Worm (Caenorhabditis elegans) whole organism, mixed stage, embryonic: ENCODE data around the gene eif-1.

Experiments used
- M03D4.4 ChIP-seq: sonication (generic microtip); optimal IDR thresholded peaks from 2 replicates; lab custom pipeline; 2017; ENCODE audit warnings: mild to moderate bottlenecking, missing genetic modification characterization, missing compliant biosample characterization
- blmp-1 ChIP-seq: fragments of 150-350 bp; optimal IDR thresholded peaks from 2 replicates; lab custom pipeline; 2014; ENCODE audit warnings: missing biosample characterization, missing genetic modification characterization
- ceh-83 ChIP-seq: fragments of 200-800 bp; sonication (Bioruptor generic); optimal IDR thresholded peaks from 2 replicates; lab custom pipeline; 2018; ENCODE audit warnings: mild to moderate bottlenecking, missing genetic modification characterization, missing compliant biosample characterization
- elt-1 ChIP-seq: sonication (generic microtip); optimal IDR thresholded peaks from 2 replicates; lab custom pipeline; 2017; ENCODE audit warnings: missing genetic modification characterization, mild to moderate bottlenecking, missing compliant biosample characterization, antibody characterized with exemption, moderate library complexity, borderline replicate concordance; ENCODE audit not compliant: insufficient read depth
- lin-13 ChIP-seq: fragments of 150-350 bp; optimal IDR thresholded peaks from 2 replicates; lab custom pipeline; 2014; ENCODE audit warnings: missing biosample characterization, missing genetic modification characterization
- lin-32 ChIP-seq: fragments of 200-800 bp; sonication (Bioruptor generic); optimal IDR thresholded peaks from 2 replicates; lab custom pipeline; 2018; ENCODE audit warnings: mild to moderate bottlenecking, missing genetic modification characterization, missing compliant biosample characterization
- mab-5 ChIP-seq: fragments of 150-350 bp; optimal IDR thresholded peaks from 2 replicates; lab custom pipeline; 2014; ENCODE audit warnings: missing biosample characterization, missing genetic modification characterization
- mep-1 ChIP-seq: fragments of 150-350 bp; optimal IDR thresholded peaks from 2 replicates; lab custom pipeline; 2017; ENCODE audit warnings: missing biosample characterization, missing genetic modification reagents, missing genetic modification characterization, inconsistent platforms
- nhr-76 ChIP-seq: sonication (generic microtip); optimal IDR thresholded peaks from 2 replicates; lab custom pipeline; 2017; ENCODE audit warnings: missing biosample characterization, missing genetic modification characterization
- pha-4 ChIP-seq: fragments of 150-350 bp; optimal IDR thresholded peaks from 2 replicates; lab custom pipeline; 2018; ENCODE audit warnings: missing biosample characterization, missing genetic modification reagents, missing genetic modification characterization
- snpc-4 ChIP-seq: fragments of 150-350 bp; optimal IDR thresholded peaks from 2 replicates; lab custom pipeline; 2014; ENCODE audit warnings: missing biosample characterization, missing genetic modification characterization
- sptf-1 ChIP-seq: sonication (generic microtip); optimal IDR thresholded peaks from 2 replicates; lab custom pipeline; 2017; ENCODE audit warnings: mild to moderate bottlenecking, missing genetic modification characterization, moderate library complexity, missing compliant biosample characterization
- unc-62 ChIP-seq: fragments of 150-350 bp; optimal IDR thresholded peaks from 2 replicates; lab custom pipeline; 2014; ENCODE audit warnings: missing biosample characterization, missing genetic modification reagents, missing genetic modification characterization
- ztf-11 ChIP-seq: fragments of 150-350 bp; optimal IDR thresholded peaks from 2 replicates; lab custom pipeline; 2014; ENCODE audit warnings: missing biosample characterization, missing genetic modification characterization

DNA sequence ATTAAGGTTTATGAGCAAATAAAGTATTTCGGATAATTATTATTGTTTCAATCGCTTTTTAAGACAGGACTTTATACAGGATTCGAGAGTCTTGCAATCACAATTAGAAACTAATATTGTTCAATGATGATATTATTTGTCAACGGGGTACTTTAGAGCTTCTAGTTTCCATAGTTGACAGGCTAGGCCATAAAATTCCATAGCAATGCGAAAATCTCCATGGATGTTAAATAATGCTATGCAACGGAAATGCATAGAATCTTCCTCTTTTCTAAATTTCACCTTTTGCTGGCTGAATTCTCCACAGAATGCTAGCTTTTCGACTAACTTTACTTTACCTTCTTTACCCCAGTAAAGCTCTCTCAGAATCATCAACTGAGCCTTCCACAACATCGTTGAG, 14.7 kb upstream of the eif-1 start, which contains the start of gene F59A6.3:
- TF ChIP-seq snpc-4 (tag; lab: Kevin White, UChicago) = no peak
- no peak for TF ChIP-seq blmp-1 (tag; lab: Kevin White, UChicago)
- TF ChIP-seq M03D4.4 (tag; lab: Kevin White, UChicago) = no peak
- TF ChIP-seq ztf-11 (tag; lab: Kevin White, UChicago) = no peak
- TF ChIP-seq lin-32 (GFP tag; lab: Kevin White, UChicago) = no peak
- no peak for TF ChIP-seq ceh-83 (GFP tag; lab: Kevin White, UChicago)
- TF ChIP-seq sptf-1 (tag; lab: Kevin White, UChicago) = no peak
- no peak for TF ChIP-seq unc-62 (GFP tag; lab: Kevin White, UChicago)
- TF ChIP-seq lin-13 (tag; lab: Kevin White, UChicago) = no peak
- TF ChIP-seq nhr-76 (tag; lab: Kevin White, UChicago) = no peak
- TF ChIP-seq elt-1 (tag; lab: Kevin White, UChicago) = no peak
- TF ChIP-seq mab-5 (tag; lab: Kevin White, UChicago) = no peak
- TF ChIP-seq mep-1 (tag; lab: Kevin White, UChicago) = no peak
- no peak for TF ChIP-seq pha-4 (tag; lab: Kevin White, UChicago)
